Fruit fly (Drosophila melanogaster): ENCODE measurements around the gene brk.

The brk gene

DNA sequence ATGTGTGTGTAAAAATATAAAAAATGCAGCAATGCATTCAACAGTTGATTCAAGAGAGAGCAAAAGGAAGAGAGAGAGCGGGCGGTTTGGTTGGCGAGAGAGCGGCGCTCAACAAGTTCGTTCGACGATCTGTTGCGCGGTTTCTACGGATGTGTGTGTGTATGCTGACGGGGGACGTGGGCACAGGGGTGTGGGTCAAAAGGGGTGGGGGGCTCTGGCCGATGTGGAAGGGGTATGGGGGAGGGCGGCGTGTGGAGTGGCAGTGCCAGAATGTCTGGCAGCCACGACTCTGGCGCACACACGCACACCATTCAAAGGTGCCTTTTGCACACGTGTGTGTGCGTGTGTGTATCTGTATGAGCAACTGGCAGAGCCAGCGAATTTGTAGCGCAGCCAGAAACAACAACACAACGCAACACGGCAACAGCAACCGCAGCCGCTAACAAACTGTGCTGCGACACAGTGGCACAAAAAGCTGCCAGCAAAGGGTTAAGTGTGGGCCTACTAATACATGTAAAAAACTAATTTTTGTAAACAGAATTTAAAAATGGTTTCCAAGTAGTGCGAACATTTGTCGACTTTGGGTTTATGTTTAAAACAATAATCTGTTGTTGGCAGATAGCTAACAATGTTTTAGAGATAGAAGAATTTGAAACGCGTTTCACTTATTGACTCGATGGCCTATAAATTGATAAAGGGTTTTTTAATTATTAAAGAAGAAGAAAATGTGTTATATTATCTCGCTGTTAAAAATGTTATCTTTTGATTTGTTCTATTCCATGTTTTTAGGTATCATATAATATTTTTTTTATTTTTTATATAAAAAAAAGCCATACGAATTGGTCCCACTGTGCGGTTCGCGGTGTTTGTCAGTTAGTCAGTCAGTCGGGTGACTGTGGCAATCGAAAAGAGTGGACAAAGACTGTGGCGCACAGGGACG lies 931 bp upstream of the brk start (continued):
- no peak for TF ChIP-seq chm (GFP tag; IDR thresholded peaks at IDR 0.05)
- peak; percentile 18 for TF ChIP-seq CG3995 (GFP tag; optimal IDR thresholded peaks at IDR 0.05)
- TF ChIP-seq CG18619 (GFP tag; optimal IDR thresholded peaks at IDR 0.05), result peak; percentile 97
- TF ChIP-seq oc (tag; optimal IDR thresholded peaks at IDR 0.05), result peak; percentile 70
- peak; percentile 36 for TF ChIP-seq Hmx (GFP tag; optimal IDR thresholded peaks at IDR 0.05)
- TF ChIP-seq kah (GFP tag; optimal IDR thresholded peaks at IDR 0.05), result peak; percentile 76
- peak; percentile 81 for TF ChIP-seq ab (GFP tag; optimal IDR thresholded peaks at IDR 0.05)
- TF ChIP-seq Lim3 (GFP tag; IDR thresholded peaks at IDR 0.05), result no peak
- peak; percentile 91 for TF ChIP-seq PHDP (tag; optimal IDR thresholded peaks at IDR 0.05)
- TF ChIP-seq mam (GFP tag; optimal IDR thresholded peaks at IDR 0.05), result peak; percentile 73
- TF ChIP-seq cato (GFP tag; optimal IDR thresholded peaks at IDR 0.05; ENCODE audit: borderline replicate concordance), result peak; percentile 89
- TF ChIP-seq Hey (tag; optimal IDR thresholded peaks at IDR 0.05), result peak; percentile 22
- peak; percentile 19; the same call in 1 of the 2 replicates for TF ChIP-seq sna (GFP tag; IDR thresholded peaks at IDR 0.05; ENCODE audit: partially characterized antibody)
- TF ChIP-seq CG17612 (GFP tag; IDR thresholded peaks at IDR 0.05), result 0 out of 2 replicates have a peak, but pooled peaks have one; percentile 34
- TF ChIP-seq pum (GFP tag; optimal IDR thresholded peaks at IDR 0.05), result peak; percentile 76
- TF ChIP-seq aop (GFP tag; IDR thresholded peaks at IDR 0.05), result no peak
- peak; percentile 95 for TF ChIP-seq CG3281 (GFP tag; optimal IDR thresholded peaks at IDR 0.05)
- no peak for TF ChIP-seq prd (optimal IDR thresholded peaks at IDR 0.05)
- TF ChIP-seq prd (GFP tag; IDR thresholded peaks at IDR 0.05), result peak; percentile 83; the same call in 2 of the 3 replicates
- TF ChIP-seq hbn (GFP tag; IDR thresholded peaks at IDR 0.05; ENCODE audit: partially characterized antibody), result no peak
- peak; percentile 67; the same call in 2 of the 3 replicates for TF ChIP-seq Mrtf (GFP tag; IDR thresholded peaks at IDR 0.05)
- TF ChIP-seq lab (GFP tag; optimal IDR thresholded peaks at IDR 0.05), result peak; percentile 84
- TF ChIP-seq CG11456 (GFP tag; IDR thresholded peaks at IDR 0.05), result peak; percentile 67; the same call in 2 of the 3 replicates
- TF ChIP-seq CG1529 (GFP tag; optimal IDR thresholded peaks at IDR 0.05), result peak; percentile 72
- TF ChIP-seq crc (GFP tag; optimal IDR thresholded peaks at IDR 0.05), result no peak
- no peak for TF ChIP-seq ato (GFP tag; IDR thresholded peaks at IDR 0.05; ENCODE audit: partially characterized antibody)
- TF ChIP-seq NC2α (GFP tag; optimal IDR thresholded peaks at IDR 0.05), result peak; percentile 61
- peak; percentile 52 for TF ChIP-seq CG12071 (GFP tag; optimal IDR thresholded peaks at IDR 0.05)
- peak; percentile 65 for TF ChIP-seq eyg (GFP tag; optimal IDR thresholded peaks at IDR 0.05)
- peak; percentile 22; the same call in 1 of the 2 replicates for TF ChIP-seq ro (GFP tag; IDR thresholded peaks at IDR 0.05)
- peak; percentile 66 for TF ChIP-seq nom (GFP tag; optimal IDR thresholded peaks at IDR 0.05)
- TF ChIP-seq hkb (optimal IDR thresholded peaks at IDR 0.05), result no peak
- TF ChIP-seq hkb (GFP tag; IDR thresholded peaks at IDR 0.05), result no peak; the same call in none of the 2 replicates
- TF ChIP-seq dan (GFP tag; IDR thresholded peaks at IDR 0.05), result peak; percentile 63
- peak; percentile 65; the same call in 1 of the 2 replicates for TF ChIP-seq ttk (GFP tag; IDR thresholded peaks at IDR 0.05)
- no peak for TF ChIP-seq CG2129 (GFP tag; IDR thresholded peaks at IDR 0.05; ENCODE audit: partially characterized antibody)
- peak; percentile 86 for TF ChIP-seq yki (optimal IDR thresholded peaks at IDR 0.05)
- TF ChIP-seq CG2889 (GFP tag; IDR thresholded peaks at IDR 0.05), result peak; percentile 55; the same call in 1 of the 3 replicates
- TF ChIP-seq Eip74EF (GFP tag; optimal IDR thresholded peaks at IDR 0.05), result peak in 1 of 2 experiments; percentile 67
- TF ChIP-seq CG31224 (GFP tag; IDR thresholded peaks at IDR 0.05), result peak; percentile 47; the same call in 1 of the 2 replicates
- TF ChIP-seq vvl (GFP tag; IDR thresholded peaks at IDR 0.05), result peak; percentile 43
- peak; percentile 66 for TF ChIP-seq Myb (GFP tag; optimal IDR thresholded peaks at IDR 0.05)
- TF ChIP-seq Adf1 (GFP tag; IDR thresholded peaks at IDR 0.05), result peak; percentile 94
- TF ChIP-seq gcm2 (GFP tag; optimal IDR thresholded peaks at IDR 0.05), result peak; percentile 46
- TF ChIP-seq kni (GFP tag; optimal IDR thresholded peaks at IDR 0.05), result peak; percentile 90
- TF ChIP-seq slbo (GFP tag; IDR thresholded peaks at IDR 0.05), result peak; percentile 73
- TF ChIP-seq Oli (tag; optimal IDR thresholded peaks at IDR 0.05), result peak; percentile 97
- TF ChIP-seq wor (GFP tag; IDR thresholded peaks at IDR 0.05), result peak; percentile 84
- TF ChIP-seq CG9215 (GFP tag; IDR thresholded peaks at IDR 0.05), result peak; percentile 77
